Worm (Caenorhabditis elegans) whole organism, young adult: ENCODE measurements around the gene M7.12.
A peak's percentile ranks its signal among the peaks of the same experiment; 100 is the strongest.

Source experiments
- C17E4.6 ChIP-seq: fragments of 200-800 bp; sonication (Bioruptor generic); IDR thresholded peaks from 2 replicates; pipeline ENCODE4 v1.3.6; 2022; ENCODE audit warnings: missing genetic modification reagents, missing genetic modification characterization, missing compliant biosample characterization
- D2030.7 ChIP-seq: fragments of 200-800 bp; sonication (Bioruptor generic); IDR thresholded peaks from 2 replicates; pipeline ENCODE4 v1.3.6; 2022; ENCODE audit warnings: missing genetic modification reagents, missing genetic modification characterization, missing compliant biosample characterization
- F22D6.2 ChIP-seq: sonication (generic microtip); optimal IDR thresholded peaks from 2 replicates; lab custom pipeline; 2016; ENCODE audit warnings: mild to moderate bottlenecking, missing genetic modification characterization, missing compliant biosample characterization
- F33H1.4 ChIP-seq: fragments of 200-800 bp; sonication (Bioruptor generic); IDR thresholded peaks from 2 replicates; pipeline ENCODE4 v1.3.6; 2022; ENCODE audit warnings: missing genetic modification reagents, missing genetic modification characterization, missing compliant biosample characterization
- F49E8.2 ChIP-seq: sonication (generic microtip); optimal IDR thresholded peaks from 3 replicates; lab custom pipeline; 2017; ENCODE audit warnings: missing genetic modification characterization, mild to moderate bottlenecking, missing compliant biosample characterization, antibody characterized with exemption, moderate library complexity; ENCODE audit not compliant: insufficient read depth
- F57C9.4 ChIP-seq: sonication (generic microtip); optimal IDR thresholded peaks from 2 replicates; lab custom pipeline; 2017; ENCODE audit warnings: mild to moderate bottlenecking, missing genetic modification characterization, missing compliant biosample characterization
- K12H6.12 ChIP-seq: fragments of 200-800 bp; sonication (Bioruptor generic); optimal IDR thresholded peaks from 2 replicates; lab custom pipeline; 2018; ENCODE audit warnings: mild to moderate bottlenecking, missing genetic modification characterization, missing compliant biosample characterization
- T07F8.4 ChIP-seq: sonication (generic microtip); optimal IDR thresholded peaks from 2 replicates; lab custom pipeline; 2016; ENCODE audit warnings: mild to moderate bottlenecking, missing genetic modification characterization, moderate library complexity, missing compliant biosample characterization
- Y53F4B.3 ChIP-seq: fragments of 200-800 bp; sonication (Bioruptor generic); IDR thresholded peaks from 2 replicates; pipeline ENCODE4 v1.3.6; 2022; ENCODE audit warnings: missing genetic modification reagents, missing genetic modification characterization, missing compliant biosample characterization
- ZK185.1 ChIP-seq: sonication (generic microtip); optimal IDR thresholded peaks from 2 replicates; lab custom pipeline; 2016; ENCODE audit warnings: mild to moderate bottlenecking, missing genetic modification characterization, missing compliant biosample characterization; ENCODE audit not compliant: poor library complexity, severe bottlenecking
- akir-1 ChIP-seq: fragments of 200-800 bp; sonication (Bioruptor generic); optimal IDR thresholded peaks from 2 replicates; lab custom pipeline; 2018; ENCODE audit warnings: mild to moderate bottlenecking, missing genetic modification characterization, moderate library complexity, missing compliant biosample characterization
- attf-3 ChIP-seq: fragments of 200-800 bp; sonication (Bioruptor generic); conservative IDR thresholded peaks from 2 replicates; pipeline ENCODE4 v1.3.6; 2022; ENCODE audit warnings: missing genetic modification reagents, missing genetic modification characterization, missing compliant biosample characterization
- bed-1 ChIP-seq: fragments of 200-800 bp; sonication (Bioruptor generic); IDR thresholded peaks from 2 replicates; pipeline ENCODE4 v1.3.6; 2022; ENCODE audit warnings: missing genetic modification reagents, missing genetic modification characterization, missing compliant biosample characterization
- ceh-100 ChIP-seq: fragments of 200-800 bp; sonication (Bioruptor generic); IDR thresholded peaks from 2 replicates; pipeline ENCODE4 v1.3.6; 2022; ENCODE audit warnings: missing genetic modification reagents, missing genetic modification characterization, missing compliant biosample characterization
- ceh-91 ChIP-seq: fragments of 200-800 bp; sonication (Bioruptor generic); IDR thresholded peaks from 2 replicates; pipeline ENCODE4 v1.3.6; 2022; ENCODE audit warnings: missing genetic modification reagents, missing genetic modification characterization, missing compliant biosample characterization
- dpff-1 ChIP-seq: sonication (generic microtip); optimal IDR thresholded peaks from 2 replicates; lab custom pipeline; 2017; ENCODE audit warnings: mild to moderate bottlenecking, missing genetic modification characterization, missing compliant biosample characterization
- dpl-1 ChIP-seq: fragments of 150-350 bp; optimal IDR thresholded peaks from 2 replicates; lab custom pipeline; 2014; ENCODE audit warnings: missing biosample characterization, missing genetic modification reagents, missing genetic modification characterization
- efl-1 ChIP-seq: fragments of 150-350 bp; optimal IDR thresholded peaks from 2 replicates; lab custom pipeline; 2014; ENCODE audit warnings: missing biosample characterization, missing genetic modification reagents, missing genetic modification characterization
- ekl-4 ChIP-seq: fragments of 200-800 bp; sonication (Bioruptor generic); IDR thresholded peaks from 2 replicates; pipeline ENCODE4 v1.3.6; 2022; ENCODE audit warnings: missing genetic modification reagents, missing genetic modification characterization, missing compliant biosample characterization
- fkh-3 ChIP-seq: sonication (generic microtip); optimal IDR thresholded peaks from 2 replicates; lab custom pipeline; 2016; ENCODE audit warnings: mild to moderate bottlenecking, missing genetic modification characterization, missing compliant biosample characterization
- hmg-1.2 ChIP-seq: fragments of 200-800 bp; sonication (Bioruptor generic); IDR thresholded peaks from 2 replicates; pipeline ENCODE4 v1.3.6; 2022; ENCODE audit warnings: missing genetic modification reagents, missing genetic modification characterization, missing compliant biosample characterization
- hsf-1 ChIP-seq: fragments of 200-800 bp; sonication (Bioruptor generic); IDR thresholded peaks from 2 replicates; pipeline ENCODE4 v1.3.6; 2022; ENCODE audit warnings: missing genetic modification reagents, missing genetic modification characterization, missing compliant biosample characterization
- lag-1 ChIP-seq: fragments of 200-800 bp; sonication (Bioruptor generic); IDR thresholded peaks from 2 replicates; pipeline ENCODE4 v1.3.6; 2022; ENCODE audit warnings: missing genetic modification reagents, missing genetic modification characterization, missing compliant biosample characterization
- let-607 ChIP-seq, 2 experiments: fragments of 200-800 bp in 1 of 2; sonication (Bioruptor generic) in 1 of 2; sonication (generic microtip) in 1 of 2; optimal IDR thresholded peaks; 2 replicates each; lab custom pipeline; 2016 to 2018; ENCODE audit warnings: mild to moderate bottlenecking in 2 of 2, missing compliant biosample characterization in 2 of 2, missing genetic modification characterization in 2 of 2, moderate library complexity in 2 of 2, missing genotype in 1 of 2
- lin-54 ChIP-seq: fragments of 200-800 bp; sonication (Bioruptor generic); optimal IDR thresholded peaks from 2 replicates; lab custom pipeline; 2018; ENCODE audit warnings: mild to moderate bottlenecking, missing genetic modification characterization, missing compliant biosample characterization
- madf-3 ChIP-seq: fragments of 200-800 bp; sonication (Bioruptor generic); IDR thresholded peaks from 2 replicates; pipeline ENCODE4 v1.3.6; 2022; ENCODE audit warnings: missing genetic modification reagents, missing genetic modification characterization, missing compliant biosample characterization
- madf-8 ChIP-seq: fragments of 200-800 bp; sonication (Bioruptor generic); conservative IDR thresholded peaks from 2 replicates; pipeline ENCODE4 v1.3.6; 2022; ENCODE audit warnings: missing genetic modification reagents, missing genetic modification characterization, missing compliant biosample characterization
- nhr-120 ChIP-seq: fragments of 200-800 bp; sonication (Bioruptor generic); IDR thresholded peaks from 2 replicates; pipeline ENCODE4 v1.3.6; 2022; ENCODE audit warnings: missing genetic modification characterization, missing compliant biosample characterization
- nhr-27 ChIP-seq: fragments of 200-800 bp; sonication (Bioruptor generic); optimal IDR thresholded peaks from 2 replicates; lab custom pipeline; 2018; ENCODE audit warnings: mild to moderate bottlenecking, missing genetic modification characterization, moderate library complexity, missing compliant biosample characterization
- nhr-90 ChIP-seq: sonication (generic microtip); optimal IDR thresholded peaks from 2 replicates; lab custom pipeline; 2016; ENCODE audit warnings: missing genotype, mild to moderate bottlenecking, missing genetic modification characterization, missing compliant biosample characterization
- pha-4 ChIP-seq: fragments of 150-350 bp; sonication (generic microtip); optimal IDR thresholded peaks from 2 replicates; lab custom pipeline; 2014; ENCODE audit warnings: missing biosample characterization, missing genetic modification reagents, missing genetic modification characterization
- rcor-1 ChIP-seq: fragments of 200-800 bp; sonication (Bioruptor generic); IDR thresholded peaks from 2 replicates; pipeline ENCODE4 v1.3.6; 2022; ENCODE audit warnings: missing genetic modification reagents, missing genetic modification characterization, missing compliant biosample characterization
- sdz-38 ChIP-seq: sonication (generic microtip); optimal IDR thresholded peaks from 2 replicates; lab custom pipeline; 2016; ENCODE audit warnings: missing genotype, missing genetic modification characterization, missing compliant biosample characterization
- snpc-1.1 ChIP-seq: sonication (generic microtip); optimal IDR thresholded peaks from 2 replicates; lab custom pipeline; 2017; ENCODE audit warnings: missing genetic modification characterization, mild to moderate bottlenecking, missing compliant biosample characterization, antibody characterized with exemption, moderate library complexity, missing genotype, missing genetic modification reagents; ENCODE audit not compliant: insufficient read depth
- snpc-1.3 ChIP-seq: sonication (generic microtip); optimal IDR thresholded peaks from 2 replicates; lab custom pipeline; 2017; ENCODE audit warnings: missing genetic modification characterization, mild to moderate bottlenecking, missing compliant biosample characterization, antibody characterized with exemption, moderate library complexity, missing genotype, missing genetic modification reagents; ENCODE audit not compliant: insufficient read depth
- snpc-4 ChIP-seq, 5 experiments: fragments of 150-350 bp in 1 of 5; sonication (generic microtip) in 4 of 5; optimal IDR thresholded peaks; 2 replicates each; lab custom pipeline; 2014 to 2018; ENCODE audit warnings: missing genetic modification characterization in 5 of 5, missing biosample characterization in 3 of 5, antibody characterized with exemption in 2 of 5, mild to moderate bottlenecking in 2 of 5, missing compliant biosample characterization in 2 of 5, missing genotype in 2 of 5, moderate library complexity in 2 of 5, missing genetic modification reagents in 1 of 5
- somi-1 ChIP-seq: fragments of 200-800 bp; sonication (Bioruptor generic); optimal IDR thresholded peaks from 2 replicates; lab custom pipeline; 2018; ENCODE audit warnings: mild to moderate bottlenecking, missing genetic modification characterization, missing compliant biosample characterization
- unc-130 ChIP-seq: sonication (generic microtip); optimal IDR thresholded peaks from 2 replicates; lab custom pipeline; 2016; ENCODE audit warnings: missing genetic modification reagents, missing genetic modification characterization, missing compliant biosample characterization
- xnd-1 ChIP-seq: sonication (generic microtip); optimal IDR thresholded peaks from 2 replicates; lab custom pipeline; 2016; ENCODE audit warnings: missing genotype, missing genetic modification reagents, missing genetic modification characterization, missing compliant biosample characterization
- ztf-25 ChIP-seq: fragments of 200-800 bp; sonication (Bioruptor generic); IDR thresholded peaks from 2 replicates; pipeline ENCODE4 v1.3.6; 2022; ENCODE audit warnings: missing genetic modification reagents, missing genetic modification characterization, missing compliant biosample characterization
- ztf-26 ChIP-seq: sonication (generic microtip); optimal IDR thresholded peaks from 2 replicates; lab custom pipeline; 2017; ENCODE audit warnings: missing genetic modification characterization, missing compliant biosample characterization
- ztf-28 ChIP-seq: fragments of 200-800 bp; sonication (Bioruptor generic); IDR thresholded peaks from 2 replicates; pipeline ENCODE4 v1.3.6; 2022; ENCODE audit warnings: missing genetic modification reagents, missing genetic modification characterization, missing compliant biosample characterization
- ztf-6 ChIP-seq: fragments of 200-800 bp; sonication (Bioruptor generic); IDR thresholded peaks from 2 replicates; pipeline ENCODE4 v1.3.6; 2022; ENCODE audit warnings: missing genetic modification reagents, missing genetic modification characterization, missing compliant biosample characterization

Gene M7.12

DNA sequence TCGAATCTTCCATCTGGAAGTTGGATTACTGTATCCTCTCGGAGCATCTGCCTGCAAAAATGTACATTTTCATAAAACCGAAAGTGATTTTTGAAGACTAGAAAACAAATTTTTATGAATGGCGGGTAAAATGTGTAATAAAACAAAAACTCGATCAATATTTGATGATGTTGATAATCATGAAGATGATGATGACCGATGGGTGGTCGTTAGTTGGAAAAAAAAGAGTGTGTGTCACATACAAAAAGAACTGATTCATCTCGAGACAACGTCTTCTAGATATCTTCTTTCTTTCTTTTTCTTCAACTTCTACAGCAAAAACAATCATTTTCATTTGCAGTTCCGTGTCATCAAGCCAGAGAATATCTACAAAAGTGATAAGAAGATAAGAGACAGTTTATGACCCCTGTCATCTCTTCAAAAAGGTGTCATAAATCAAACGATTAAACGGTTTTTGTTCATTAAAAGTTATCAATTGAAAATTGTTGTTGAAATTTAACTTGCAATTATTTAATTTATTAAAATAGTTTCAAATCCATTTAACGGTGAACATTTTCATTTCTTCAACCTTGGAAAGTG, 5.2 kb downstream of the M7.12 start, which contains the start of gene bcc-1:
Gene bcc-1 (minus strand): TSS at position 51 of the 579 bp plus-strand sequence.
- TF ChIP-seq F22D6.2 (tag; lab: Kevin White, UChicago) (no peak), somi-1 (peak; percentile 49), ztf-26 (tag; lab: Kevin White, UChicago) (peak; percentile 5), hmg-1.2 (GFP tag; lab: Robert Waterston, UW) (no peak), dpff-1 (tag; lab: Kevin White, UChicago) (no peak)

DNA sequence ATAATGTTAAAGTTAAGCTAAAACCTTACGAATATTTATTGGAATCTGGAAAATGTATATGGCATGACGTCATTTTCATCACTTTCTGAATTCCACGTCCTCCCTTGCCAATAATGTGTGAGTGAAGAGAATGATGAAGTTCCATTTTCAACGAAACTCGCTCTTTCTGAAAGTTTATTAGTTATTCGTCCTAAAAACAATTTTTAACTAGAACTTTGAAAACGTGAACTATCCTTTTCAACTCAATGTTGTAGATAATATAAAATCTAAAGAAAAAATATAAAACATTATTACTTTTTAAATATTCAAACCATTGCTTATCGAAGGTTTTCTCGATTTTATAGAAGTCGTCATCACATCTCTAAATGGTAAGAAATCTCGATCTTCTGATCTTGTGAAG, 8.3 kb downstream of the M7.12 start, which contains the start of gene M7.7:
Gene M7.7 (plus strand): TSS at position 301 of the 400 bp plus-strand sequence.
- TF ChIP-seq pha-4 (tag; lab: Kevin White, UChicago), result no peak
- no peak for TF ChIP-seq sdz-38
- no peak for TF ChIP-seq ztf-26 (tag; lab: Kevin White, UChicago)
- no peak for TF ChIP-seq attf-3
- no peak for TF ChIP-seq ztf-28
- TF ChIP-seq rcor-1 (GFP tag; lab: Robert Waterston, UW), result no peak
- no peak for TF ChIP-seq ZK185.1 (tag; lab: Kevin White, UChicago)
- TF ChIP-seq akir-1 (GFP tag; lab: Kevin White, UChicago), result no peak
- TF ChIP-seq efl-1 (GFP tag; lab: Kevin White, UChicago), result no peak
- no peak for TF ChIP-seq F57C9.4
- no peak for TF ChIP-seq bed-1
- TF ChIP-seq ceh-100 (GFP tag; lab: Robert Waterston, UW), result no peak
- no peak for TF ChIP-seq fkh-3 (tag; lab: Kevin White, UChicago)
- no peak for TF ChIP-seq lag-1 (GFP tag; lab: Robert Waterston, UW)
- no peak for TF ChIP-seq nhr-27 (tag; lab: Kevin White, UChicago)

DNA sequence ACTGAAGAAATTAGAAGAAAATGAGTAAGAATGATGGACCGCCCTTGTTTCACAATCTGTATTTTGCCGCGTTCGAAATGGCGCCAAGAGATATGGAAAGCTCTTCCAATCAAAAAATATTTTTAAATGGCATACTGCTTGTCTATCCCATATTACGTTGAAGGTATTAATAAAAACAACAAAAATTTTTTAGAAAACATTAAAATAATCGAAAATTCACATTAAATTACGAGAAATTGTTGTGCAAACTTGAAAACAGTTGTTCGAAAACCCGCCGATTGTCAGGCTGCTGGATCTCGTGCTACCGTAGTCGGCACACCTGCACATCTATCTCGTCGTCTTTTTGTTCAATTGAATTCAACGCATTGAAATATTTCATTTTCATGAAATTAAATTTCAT, 14.2 kb downstream of the M7.12 start, which contains the start of gene klc-1:
Gene klc-1 (plus strand): TSS at position 127 of the 400 bp plus-strand sequence.
- TF ChIP-seq lin-54 (GFP tag; lab: Kevin White, UChicago), result peak; percentile 27
- TF ChIP-seq F33H1.4 (GFP tag; lab: Robert Waterston, UW), result peak; percentile 69
- no peak for TF ChIP-seq ztf-6
- TF ChIP-seq ceh-91 (GFP tag; lab: Robert Waterston, UW), result peak; percentile 70
- TF ChIP-seq ekl-4 (GFP tag; lab: Robert Waterston, UW), result 0 out of 2 replicates have a peak, but pooled peaks have one; percentile 15
- TF ChIP-seq lag-1 (GFP tag; lab: Robert Waterston, UW), result no peak
- TF ChIP-seq C17E4.6 (GFP tag; lab: Robert Waterston, UW), result peak; percentile 55; the same call in 1 of the 2 replicates
- peak; percentile 75; the same call in 1 of the 2 replicates for TF ChIP-seq hsf-1 (GFP tag; lab: Robert Waterston, UW)
- peak; percentile 60 for TF ChIP-seq xnd-1 (tag; lab: Kevin White, UChicago)
- TF ChIP-seq K12H6.12, result no peak
- TF ChIP-seq madf-8 (GFP tag; lab: Robert Waterston, UW), result peak; percentile 81
- no peak for TF ChIP-seq let-607 (tag; optimal IDR thresholded peaks at IDR 0.05; lab: Kevin White, UChicago)
- TF ChIP-seq nhr-90 (tag; lab: Kevin White, UChicago), result no peak
- TF ChIP-seq F49E8.2 (tag; lab: Kevin White, UChicago), result peak; percentile 57
- TF ChIP-seq madf-3 (GFP tag; lab: Robert Waterston, UW), result 0 out of 2 replicates have a peak, but pooled peaks have one; percentile 45
- peak; percentile 62 for TF ChIP-seq D2030.7 (GFP tag; lab: Robert Waterston, UW)
- no peak for TF ChIP-seq nhr-120
- no peak for TF ChIP-seq snpc-4 (GFP tag; optimal IDR thresholded peaks at IDR 0.05; lab: Kevin White, UChicago)
- TF ChIP-seq snpc-4 (tag; optimal IDR thresholded peaks at IDR 0.05; lab: Kevin White, UChicago), result peak in 1 of 4 experiments; percentile 57
- TF ChIP-seq efl-1 (GFP tag; lab: Kevin White, UChicago), result peak; percentile 93
- TF ChIP-seq ztf-25 (GFP tag; lab: Robert Waterston, UW), result no peak
- no peak for TF ChIP-seq T07F8.4 (tag; lab: Kevin White, UChicago)
- peak; percentile 15 for TF ChIP-seq snpc-1.1 (tag; lab: Kevin White, UChicago)
- peak; percentile 22 for TF ChIP-seq unc-130
- 0 out of 2 replicates have a peak, but pooled peaks have one; percentile 6 for TF ChIP-seq Y53F4B.3 (GFP tag; lab: Robert Waterston, UW)
- no peak for TF ChIP-seq snpc-1.3
- no peak for TF ChIP-seq bed-1
- peak; percentile 62 for TF ChIP-seq dpl-1 (GFP tag; lab: Kevin White, UChicago)
- TF ChIP-seq ztf-28, result no peak
